Fruit fly (Drosophila melanogaster): Measurements from ENCODE around the gene nAChRbeta3.

nAChRbeta3 gene

DNA sequence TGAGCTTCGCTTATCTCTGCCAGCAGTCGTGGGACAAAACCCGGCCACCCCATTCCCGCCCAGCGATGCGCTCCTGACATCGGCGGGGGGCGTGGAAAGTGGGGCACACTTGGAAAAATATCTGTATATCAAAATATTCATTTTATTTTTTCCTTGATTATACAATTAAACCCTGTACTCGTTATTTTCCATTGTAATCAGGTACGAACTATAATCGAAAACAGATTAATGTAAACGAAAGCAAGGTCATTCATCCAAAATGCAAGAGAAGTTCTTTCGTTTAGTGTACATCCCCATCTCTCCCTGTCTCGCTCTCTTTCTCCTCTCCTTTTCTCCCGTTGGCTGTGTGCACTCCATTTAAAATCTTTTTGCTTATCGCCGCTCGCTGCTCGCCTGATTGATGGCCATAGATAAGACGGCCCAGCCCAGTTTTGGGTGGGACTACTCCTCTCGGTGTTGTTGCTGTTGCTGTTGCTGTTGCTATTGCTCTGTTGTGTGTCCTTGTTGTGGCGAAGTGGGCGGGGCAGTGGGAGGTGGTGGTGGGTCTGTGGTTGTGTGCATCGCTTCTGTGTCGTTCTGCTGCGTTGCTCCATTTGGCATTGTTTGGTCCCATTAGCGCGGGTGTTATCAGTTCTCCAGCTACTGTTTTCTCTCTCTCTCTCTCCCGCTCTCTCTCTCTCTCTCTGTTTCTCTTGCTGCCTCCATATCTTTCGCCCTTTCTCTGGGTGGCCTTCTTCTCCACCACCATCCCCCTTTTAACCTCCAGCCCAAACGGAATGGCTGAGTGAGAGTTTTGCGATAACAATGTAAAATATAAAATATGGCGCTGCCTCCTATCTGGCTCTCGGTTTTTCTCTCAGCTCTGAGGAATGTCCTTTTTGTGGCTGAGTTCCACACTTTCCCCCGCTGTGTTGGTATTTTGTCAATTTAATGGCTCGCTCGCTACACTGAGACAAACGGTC is 28.6 kb upstream of the nAChRbeta3 start (continued):
- TF ChIP-seq HLH54F (GFP tag; optimal IDR thresholded peaks at IDR 0.05) (peak; percentile 27), sim (GFP tag; IDR thresholded peaks at IDR 0.05) (peak; percentile 63; the same call in 1 of the 2 replicates), Bteb2 (GFP tag; optimal IDR thresholded peaks at IDR 0.05) (peak; percentile 22), CG1647 (GFP tag; optimal IDR thresholded peaks at IDR 0.05) (no peak), pho (GFP tag; optimal IDR thresholded peaks at IDR 0.05) (peak; percentile 31), Atf3 (GFP tag; optimal IDR thresholded peaks at IDR 0.05) (peak; percentile 56), tio (GFP tag; optimal IDR thresholded peaks at IDR 0.05) (peak; percentile 60), Neu2 (GFP tag; optimal IDR thresholded peaks at IDR 0.05; ENCODE audit: borderline replicate concordance) (no peak), Mes4 (GFP tag; optimal IDR thresholded peaks at IDR 0.05) (peak; percentile 67), Dfd (GFP tag; optimal IDR thresholded peaks at IDR 0.05) (no peak), tgo (GFP tag; IDR thresholded peaks at IDR 0.05) (peak; percentile 62), vvl (GFP tag; IDR thresholded peaks at IDR 0.05) (peak; percentile 86), CG6689 (GFP tag; IDR thresholded peaks at IDR 0.05) (peak; percentile 83), crc (GFP tag; optimal IDR thresholded peaks at IDR 0.05) (peak; percentile 62), CG12236 (GFP tag; optimal IDR thresholded peaks at IDR 0.05) (peak; percentile 49), nerfin-1 (tag; optimal IDR thresholded peaks at IDR 0.05) (peak; percentile 61), dan (GFP tag; IDR thresholded peaks at IDR 0.05) (no peak), HmgD (GFP tag; optimal IDR thresholded peaks at IDR 0.05) (peak; percentile 12), BEAF-32 (GFP tag; optimal IDR thresholded peaks at IDR 0.05) (no peak), vfl (GFP tag; optimal IDR thresholded peaks at IDR 0.05) (peak; percentile 50), CG1603 (tag; optimal IDR thresholded peaks at IDR 0.05) (peak; percentile 94), peb (GFP tag; IDR thresholded peaks at IDR 0.05) (peak; percentile 64; the same call in 1 of the 2 replicates), hb (GFP tag; IDR thresholded peaks at IDR 0.05; ENCODE audit: partially characterized antibody) (no peak), B-H1 (GFP tag; IDR thresholded peaks at IDR 0.05) (peak; percentile 64), sqz (GFP tag; optimal IDR thresholded peaks at IDR 0.05) (peak; percentile 51), gem (tag; optimal IDR thresholded peaks at IDR 0.05) (peak; percentile 90), CG2202 (tag; optimal IDR thresholded peaks at IDR 0.05) (peak; percentile 76), CG12769 (tag; optimal IDR thresholded peaks at IDR 0.05) (peak; percentile 89), CG14965 (GFP tag; optimal IDR thresholded peaks at IDR 0.05; ENCODE audit: borderline replicate concordance) (no peak), Rfx (GFP tag; IDR thresholded peaks at IDR 0.05) (peak; percentile 62; the same call in 1 of the 2 replicates), sob (GFP tag; IDR thresholded peaks at IDR 0.05) (peak; percentile 63; the same call in 1 of the 2 replicates), luna (GFP tag; optimal IDR thresholded peaks at IDR 0.05) (no peak), bigmax (GFP tag; optimal IDR thresholded peaks at IDR 0.05) (no peak), CG6791 (GFP tag; IDR thresholded peaks at IDR 0.05; ENCODE audit: partially characterized antibody) (no peak), CG9876 (GFP tag; optimal IDR thresholded peaks at IDR 0.05) (no peak), CG7745 (tag; optimal IDR thresholded peaks at IDR 0.05) (no peak), wor (GFP tag; IDR thresholded peaks at IDR 0.05) (peak; percentile 69), CG14710 (tag; optimal IDR thresholded peaks at IDR 0.05) (peak; percentile 78), CG15011 (GFP tag; optimal IDR thresholded peaks at IDR 0.05) (peak; percentile 63), mam (GFP tag; optimal IDR thresholded peaks at IDR 0.05) (peak; percentile 62), inv (GFP tag; IDR thresholded peaks at IDR 0.05; ENCODE audit: partially characterized antibody) (no peak), mirr (GFP tag; optimal IDR thresholded peaks at IDR 0.05) (no peak), NfI (GFP tag; optimal IDR thresholded peaks at IDR 0.05) (peak; percentile 55), CG2889 (GFP tag; IDR thresholded peaks at IDR 0.05) (peak; percentile 41; the same call in 1 of the 3 replicates), lab (GFP tag; optimal IDR thresholded peaks at IDR 0.05) (peak; percentile 90), CG12942 (GFP tag; optimal IDR thresholded peaks at IDR 0.05) (peak; percentile 71), CG3838 (GFP tag; optimal IDR thresholded peaks at IDR 0.05) (peak; percentile 33), CG7357 (GFP tag; IDR thresholded peaks at IDR 0.05) (peak; percentile 44; the same call in 1 of the 3 replicates)

All from whole organism, embryonic.